Fruit fly (Drosophila melanogaster) whole organism, embryonic: Measurements from ENCODE around the gene IntS4.

Source experiments
- Adf1 ChIP-seq: fragments of 200-800 bp; sonication (Bioruptor generic); IDR thresholded peaks from 2 replicates; pipeline ENCODE4 v1.3.6; 2022; ENCODE audit warnings: missing biosample characterization, missing genetic modification characterization
- Atf-2 ChIP-seq: fragments of 200-800 bp; sonication (Bioruptor generic); optimal IDR thresholded peaks from 2 replicates; lab custom pipeline; 2016; ENCODE audit warnings: missing biosample characterization, missing genetic modification characterization
- CG12744 ChIP-seq: fragments of 200-800 bp; sonication (Bioruptor generic); optimal IDR thresholded peaks from 2 replicates; lab custom pipeline; 2016; ENCODE audit warnings: missing biosample characterization, missing genetic modification characterization
- CG13424 ChIP-seq: fragments of 200-800 bp; sonication (Bioruptor generic); optimal IDR thresholded peaks from 2 replicates; lab custom pipeline; 2019; ENCODE audit warnings: missing biosample characterization, mild to moderate bottlenecking, missing genetic modification characterization, moderate library complexity
- CG15696 ChIP-seq: fragments of 200-800 bp; sonication (Bioruptor generic); optimal IDR thresholded peaks from 2 replicates; lab custom pipeline; 2019; ENCODE audit warnings: missing biosample characterization, mild to moderate bottlenecking, missing genetic modification characterization, moderate library complexity
- CG1603 ChIP-seq: fragments of 200-800 bp; sonication (Bioruptor generic); optimal IDR thresholded peaks from 2 replicates; lab custom pipeline; 2019; ENCODE audit warnings: missing biosample characterization, mild to moderate bottlenecking, missing genetic modification characterization, moderate library complexity
- CG16815 ChIP-seq: fragments of 200-800 bp; sonication (Bioruptor generic); optimal IDR thresholded peaks from 3 replicates; lab custom pipeline; 2017; ENCODE audit warnings: missing biosample characterization, mild to moderate bottlenecking, missing genetic modification characterization
- CG17186 ChIP-seq: fragments of 200-800 bp; sonication (Bioruptor generic); optimal IDR thresholded peaks from 3 replicates; lab custom pipeline; 2017; ENCODE audit warnings: missing biosample characterization, missing genetic modification reagents, missing genetic modification characterization
- CG17802 ChIP-seq: fragments of 200-800 bp; sonication (Bioruptor generic); optimal IDR thresholded peaks from 2 replicates; lab custom pipeline; 2018; ENCODE audit warnings: missing biosample characterization, mild to moderate bottlenecking, missing genetic modification characterization, moderate library complexity
- CG30020 ChIP-seq: fragments of 200-800 bp; optimal IDR thresholded peaks from 2 replicates; lab custom pipeline; 2019; ENCODE audit warnings: missing biosample characterization, mild to moderate bottlenecking, missing genetic modification characterization, moderate library complexity
- CG30431 ChIP-seq: fragments of 200-800 bp; sonication (Bioruptor generic); optimal IDR thresholded peaks from 2 replicates; lab custom pipeline; 2017; ENCODE audit warnings: missing biosample characterization, missing genetic modification characterization
- CG33557 ChIP-seq: fragments of 200-800 bp; sonication (Bioruptor generic); optimal IDR thresholded peaks from 2 replicates; lab custom pipeline; 2019; ENCODE audit warnings: missing biosample characterization, mild to moderate bottlenecking, missing genetic modification characterization, moderate library complexity
- CG3726 ChIP-seq: fragments of 200-800 bp; sonication (Bioruptor generic); IDR thresholded peaks from 3 replicates; pipeline ENCODE4, ENCODE4 v1.3.6; 2022; ENCODE audit warnings: missing biosample characterization, missing genetic modification characterization
- CG6254 ChIP-seq: fragments of 200-800 bp; sonication (Bioruptor generic); optimal IDR thresholded peaks from 3 replicates; lab custom pipeline; 2017; ENCODE audit warnings: mild to moderate bottlenecking, missing biosample characterization, missing genetic modification reagents, missing genetic modification characterization
- CG6683 ChIP-seq: fragments of 200-800 bp; sonication (Bioruptor generic); optimal IDR thresholded peaks from 2 replicates; lab custom pipeline; 2017; ENCODE audit warnings: missing biosample characterization, mild to moderate bottlenecking, missing genetic modification characterization, missing genetic modification reagents
- CG6765 ChIP-seq: fragments of 200-800 bp; sonication (Bioruptor generic); optimal IDR thresholded peaks from 3 replicates; lab custom pipeline; 2017; ENCODE audit warnings: missing biosample characterization, mild to moderate bottlenecking, missing genetic modification characterization
- CG6854 ChIP-seq: fragments of 200-800 bp; sonication (Bioruptor generic); optimal IDR thresholded peaks from 3 replicates; lab custom pipeline; 2017; ENCODE audit warnings: missing biosample characterization, mild to moderate bottlenecking, missing genetic modification characterization
- CG7963 ChIP-seq: fragments of 200-800 bp; sonication (Bioruptor generic); IDR thresholded peaks from 3 replicates; pipeline ENCODE4 v1.3.6; 2022; ENCODE audit warnings: missing biosample characterization, missing genetic modification characterization; ENCODE audit not compliant: partially characterized antibody
- CG8359 ChIP-seq: fragments of 200-800 bp; sonication (Bioruptor generic); optimal IDR thresholded peaks from 2 replicates; lab custom pipeline; 2017; ENCODE audit warnings: missing biosample characterization, mild to moderate bottlenecking, missing genetic modification characterization, borderline replicate concordance
- CG8478 ChIP-seq: fragments of >200 bp; optimal IDR thresholded peaks from 2 replicates; lab custom pipeline; 2018
- CG8924 ChIP-seq: fragments of 200-800 bp; optimal IDR thresholded peaks from 3 replicates; lab custom pipeline; 2019; ENCODE audit warnings: missing biosample characterization, mild to moderate bottlenecking, missing genetic modification characterization, moderate library complexity
- CG8944 ChIP-seq: fragments of 200-800 bp; sonication (Bioruptor generic); optimal IDR thresholded peaks from 3 replicates; lab custom pipeline; 2016; ENCODE audit warnings: missing biosample characterization, missing genetic modification characterization
- CkIIα-i1 ChIP-seq: fragments of 200-800 bp; sonication (Bioruptor generic); IDR thresholded peaks from 2 replicates; pipeline ENCODE4 v1.3.6; 2022; ENCODE audit warnings: missing biosample characterization, missing genetic modification characterization
- Eip74EF ChIP-seq, 2 experiments: fragments of 200-800 bp in 1 of 2; fragments of >200 bp in 1 of 2; sonication (Bioruptor generic) in 1 of 2; optimal IDR thresholded peaks; 2 replicates each; lab custom pipeline; 2017 to 2019; ENCODE audit warnings: missing biosample characterization in 2 of 2, missing genetic modification characterization in 2 of 2, mild to moderate bottlenecking in 1 of 2, moderate library complexity in 1 of 2
- HmgZ ChIP-seq: fragments of 200-800 bp; sonication (Bioruptor generic); optimal IDR thresholded peaks from 2 replicates; lab custom pipeline; 2018; ENCODE audit warnings: missing biosample characterization, mild to moderate bottlenecking, missing genetic modification characterization
- NFAT ChIP-seq: fragments of 200-800 bp; sonication (Bioruptor generic); IDR thresholded peaks from 2 replicates; pipeline ENCODE4 v1.3.6; 2022; ENCODE audit warnings: missing biosample characterization, missing genetic modification characterization
- Oli ChIP-seq: fragments of 200-800 bp; sonication (Bioruptor generic); optimal IDR thresholded peaks from 2 replicates; lab custom pipeline; 2018; ENCODE audit warnings: missing biosample characterization, mild to moderate bottlenecking, missing genetic modification characterization, moderate library complexity
- Opbp ChIP-seq: fragments of 200-800 bp; sonication (Bioruptor generic); IDR thresholded peaks from 3 replicates; pipeline ENCODE4 v1.3.6; 2022; ENCODE audit warnings: missing biosample characterization, missing genetic modification characterization; ENCODE audit not compliant: partially characterized antibody
- PHDP ChIP-seq: fragments of 200-800 bp; sonication (Bioruptor generic); optimal IDR thresholded peaks from 3 replicates; lab custom pipeline; 2018; ENCODE audit warnings: missing biosample characterization, mild to moderate bottlenecking, missing genetic modification characterization, moderate library complexity
- Poxn ChIP-seq: fragments of 200-800 bp; sonication (Bioruptor generic); IDR thresholded peaks from 2 replicates; pipeline ENCODE4 v1.3.6; 2022; ENCODE audit warnings: missing biosample characterization, missing genetic modification characterization
- Ravus ChIP-seq: fragments of 200-800 bp; sonication (Bioruptor generic); IDR thresholded peaks from 2 replicates; pipeline ENCODE4 v1.3.6; 2022; ENCODE audit warnings: missing biosample characterization, missing genetic modification characterization
- Sin3A ChIP-seq: fragments of >200 bp; optimal IDR thresholded peaks from 2 replicates; lab custom pipeline; 2018
- Stat92E ChIP-seq, 3 experiments: fragments of >200 bp in 2 of 3; fragments of 200-800 bp in 1 of 3; sonication (Bioruptor generic) in 1 of 3; optimal IDR thresholded peaks; 2 replicates each; lab custom pipeline; 2017 to 2019; ENCODE audit warnings: missing biosample characterization in 3 of 3, missing genetic modification characterization in 3 of 3, mild to moderate bottlenecking in 1 of 3, moderate library complexity in 1 of 3
- Xrp1 ChIP-seq: fragments of 200-800 bp; sonication (Bioruptor generic); IDR thresholded peaks from 2 replicates; pipeline ENCODE4 v1.3.6; 2022; ENCODE audit warnings: missing biosample characterization, missing genetic modification characterization
- ab ChIP-seq: fragments of 200-800 bp; sonication (Bioruptor generic); optimal IDR thresholded peaks from 2 replicates; lab custom pipeline; 2016; ENCODE audit warnings: missing biosample characterization, missing genetic modification characterization
- ac ChIP-seq: fragments of 200-800 bp; sonication (Bioruptor generic); optimal IDR thresholded peaks from 3 replicates; lab custom pipeline; 2017; ENCODE audit warnings: missing biosample characterization, mild to moderate bottlenecking, missing genetic modification characterization
- ash1 ChIP-seq: fragments of 200-800 bp; sonication (Bioruptor generic); optimal IDR thresholded peaks from 2 replicates; lab custom pipeline; 2018; ENCODE audit warnings: missing biosample characterization, mild to moderate bottlenecking, missing genetic modification characterization
- bbx ChIP-seq: fragments of 200-800 bp; sonication (Bioruptor generic); IDR thresholded peaks from 2 replicates; pipeline ENCODE4 v1.3.6; 2022; ENCODE audit warnings: missing biosample characterization, missing genetic modification characterization; ENCODE audit not compliant: partially characterized antibody
- cg ChIP-seq: fragments of 200-800 bp; sonication (Bioruptor generic); optimal IDR thresholded peaks from 3 replicates; lab custom pipeline; 2019; ENCODE audit warnings: missing biosample characterization, mild to moderate bottlenecking, missing genetic modification characterization, moderate library complexity
- ci ChIP-seq: fragments of 200-800 bp; sonication (Bioruptor generic); IDR thresholded peaks from 3 replicates; pipeline ENCODE4 v1.3.6; 2022; ENCODE audit warnings: missing biosample characterization, missing genetic modification characterization
- emc ChIP-seq: fragments of 200-800 bp; sonication (Bioruptor generic); optimal IDR thresholded peaks from 2 replicates; lab custom pipeline; 2016; ENCODE audit warnings: missing biosample characterization, missing genetic modification characterization
- nom ChIP-seq: fragments of 200-800 bp; sonication (Bioruptor generic); optimal IDR thresholded peaks from 2 replicates; lab custom pipeline; 2017; ENCODE audit warnings: missing biosample characterization, missing genetic modification characterization, mild to moderate bottlenecking, moderate library complexity, missing genetic modification reagents
- otp ChIP-seq: fragments of 200-800 bp; sonication (Bioruptor generic); IDR thresholded peaks from 3 replicates; pipeline ENCODE4, ENCODE4 v1.3.6; 2022; ENCODE audit warnings: missing biosample characterization, missing genetic modification characterization
- pros ChIP-seq: fragments of 200-800 bp; sonication (Bioruptor generic); optimal IDR thresholded peaks from 3 replicates; lab custom pipeline; 2019; ENCODE audit warnings: missing biosample characterization, mild to moderate bottlenecking, missing genetic modification characterization, moderate library complexity
- run ChIP-seq: fragments of 200-800 bp; sonication (Bioruptor generic); optimal IDR thresholded peaks from 3 replicates; lab custom pipeline; 2018; ENCODE audit warnings: missing biosample characterization, mild to moderate bottlenecking, missing genetic modification characterization
- salm ChIP-seq: fragments of 200-800 bp; sonication (Bioruptor generic); optimal IDR thresholded peaks from 2 replicates; lab custom pipeline; 2018; ENCODE audit warnings: missing biosample characterization, mild to moderate bottlenecking, missing genetic modification characterization
- scrt ChIP-seq: fragments of 200-800 bp; sonication (Bioruptor generic); optimal IDR thresholded peaks from 2 replicates; lab custom pipeline; 2018; ENCODE audit warnings: missing biosample characterization, mild to moderate bottlenecking, missing genetic modification characterization, moderate library complexity
- sens-2 ChIP-seq: fragments of 200-800 bp; sonication (Bioruptor generic); IDR thresholded peaks from 2 replicates; pipeline ENCODE4 v1.3.6; 2022; ENCODE audit warnings: missing biosample characterization, missing genetic modification characterization
- tll ChIP-seq, 2 experiments: fragments of 200-800 bp in 1 of 2; fragments of >200 bp in 1 of 2; sonication (Bioruptor generic) in 1 of 2; optimal IDR thresholded peaks; 2 replicates each; lab custom pipeline; 2017 to 2019; ENCODE audit warnings: missing biosample characterization in 2 of 2, missing genetic modification characterization in 2 of 2, mild to moderate bottlenecking in 1 of 2, moderate library complexity in 1 of 2
- zen2 ChIP-seq: fragments of 200-800 bp; sonication (Bioruptor generic); IDR thresholded peaks from 3 replicates; pipeline ENCODE4 v1.3.6; 2022; ENCODE audit warnings: missing biosample characterization, missing genetic modification characterization; ENCODE audit not compliant: partially characterized antibody

The IntS4 gene

dm6 chrX:8583159-8583558 is 24.6 kb upstream of the IntS4 start (continued):
- TF ChIP-seq otp (GFP tag; lab: Robert Waterston, UW) (no peak), CG30431 (GFP tag; lab: Kevin White, UChicago) (no peak), Eip74EF (GFP tag; optimal IDR thresholded peaks at IDR 0.05; lab: Kevin White, UChicago) (no peak), CG7963 (GFP tag; lab: Robert Waterston, UW) (no peak), CG13424 (tag; lab: Kevin White, UChicago) (peak; percentile 21), CG33557 (GFP tag; lab: Kevin White, UChicago) (no peak), tll (GFP tag; optimal IDR thresholded peaks at IDR 0.05; lab: Kevin White, UChicago) (no peak), CG6854 (GFP tag; lab: Kevin White, UChicago) (no peak), CG6683 (GFP tag; lab: Kevin White, UChicago) (no peak), Atf-2 (no peak), Stat92E (GFP tag; optimal IDR thresholded peaks at IDR 0.05; lab: Kevin White, UChicago) (no peak), PHDP (tag; lab: Kevin White, UChicago) (peak; percentile 24), nom (no peak), Opbp (GFP tag; lab: Robert Waterston, UW) (no peak), CG8944 (no peak), ash1 (no peak), Sin3A (lab: Kevin White, UChicago) (no peak), CG17186 (GFP tag; lab: Kevin White, UChicago) (no peak), Poxn (GFP tag; lab: Robert Waterston, UW) (0 out of 2 replicates have a peak, but pooled peaks have one; percentile 8), cg (GFP tag; lab: Kevin White, UChicago) (no peak), ab (GFP tag; lab: Kevin White, UChicago) (no peak), emc (GFP tag; lab: Kevin White, UChicago) (no peak), scrt (peak; percentile 18), CG8359 (GFP tag; lab: Kevin White, UChicago) (no peak), NFAT (no peak), Oli (tag; lab: Kevin White, UChicago) (no peak), sens-2 (GFP tag; lab: Robert Waterston, UW) (no peak), pros (GFP tag; lab: Kevin White, UChicago) (no peak), run (tag; lab: Kevin White, UChicago) (no peak), zen2 (GFP tag; lab: Robert Waterston, UW) (no peak), CG15696 (tag; lab: Kevin White, UChicago) (no peak), CG3726 (no peak), HmgZ (no peak), CkIIα-i1 (no peak), Adf1 (GFP tag; lab: Robert Waterston, UW) (no peak), CG30020 (tag; lab: Kevin White, UChicago) (no peak), CG1603 (tag; lab: Kevin White, UChicago) (peak; percentile 6), Ravus (GFP tag; lab: Robert Waterston, UW) (no peak), bbx (GFP tag; lab: Robert Waterston, UW) (no peak), CG6765 (no peak), CG6254 (GFP tag; lab: Kevin White, UChicago) (no peak), CG17802 (tag; lab: Kevin White, UChicago) (no peak), CG8924 (tag; lab: Kevin White, UChicago) (no peak), salm (no peak), ac (no peak), CG8478 (lab: Kevin White, UChicago) (no peak), CG16815 (GFP tag; lab: Kevin White, UChicago) (no peak), ci (GFP tag; lab: Robert Waterston, UW) (0 out of 3 replicates have a peak, but pooled peaks have one; percentile 31), CG12744 (GFP tag; lab: Kevin White, UChicago) (no peak), Xrp1 (GFP tag; lab: Robert Waterston, UW) (no peak)
